Worm (Caenorhabditis elegans) whole organism, mixed stage, embryonic: ENCODE results near the gene F38B2.6.

Experiments
- M03D4.4 ChIP-seq: sonication (generic microtip); optimal IDR thresholded peaks from 2 replicates; lab custom pipeline; 2017; ENCODE audit warnings: mild to moderate bottlenecking, missing genetic modification characterization, missing compliant biosample characterization
- bed-3 ChIP-seq: fragments of 200-800 bp; sonication (Bioruptor generic); optimal IDR thresholded peaks from 3 replicates; lab custom pipeline; 2018; ENCODE audit warnings: mild to moderate bottlenecking, missing genetic modification characterization, moderate library complexity, missing compliant biosample characterization
- blmp-1 ChIP-seq: fragments of 150-350 bp; optimal IDR thresholded peaks from 2 replicates; lab custom pipeline; 2014; ENCODE audit warnings: missing biosample characterization, missing genetic modification characterization
- ceh-39 ChIP-seq: fragments of 150-350 bp; optimal IDR thresholded peaks from 2 replicates; lab custom pipeline; 2014; ENCODE audit warnings: missing biosample characterization, missing genetic modification characterization
- ceh-43 ChIP-seq: fragments of 200-800 bp; sonication (Bioruptor generic); optimal IDR thresholded peaks from 2 replicates; lab custom pipeline; 2018; ENCODE audit warnings: mild to moderate bottlenecking, missing genetic modification characterization, moderate library complexity, missing compliant biosample characterization
- ces-1 ChIP-seq: fragments of 150-350 bp; optimal IDR thresholded peaks from 2 replicates; lab custom pipeline; 2014; ENCODE audit warnings: missing biosample characterization, missing genetic modification reagents, missing genetic modification characterization
- cnd-1 ChIP-seq: fragments of 200-800 bp; sonication (Bioruptor generic); optimal IDR thresholded peaks from 2 replicates; lab custom pipeline; 2018; ENCODE audit warnings: mild to moderate bottlenecking, missing genetic modification characterization, missing compliant biosample characterization
- drap-1 ChIP-seq: fragments of 200-800 bp; sonication (Bioruptor generic); optimal IDR thresholded peaks from 3 replicates; lab custom pipeline; 2018; ENCODE audit warnings: mild to moderate bottlenecking, missing genetic modification characterization, missing compliant biosample characterization
- elt-1 ChIP-seq: sonication (generic microtip); optimal IDR thresholded peaks from 2 replicates; lab custom pipeline; 2017; ENCODE audit warnings: missing genetic modification characterization, mild to moderate bottlenecking, missing compliant biosample characterization, antibody characterized with exemption, moderate library complexity, borderline replicate concordance; ENCODE audit not compliant: insufficient read depth
- elt-3 ChIP-seq: fragments of 150-350 bp; optimal IDR thresholded peaks from 2 replicates; lab custom pipeline; 2014; ENCODE audit warnings: missing biosample characterization, missing genetic modification characterization
- ham-2 ChIP-seq: fragments of 200-800 bp; sonication (Bioruptor generic); optimal IDR thresholded peaks from 2 replicates; lab custom pipeline; 2018; ENCODE audit warnings: mild to moderate bottlenecking, missing genetic modification characterization, missing compliant biosample characterization
- hlh-1 ChIP-seq: fragments of 150-350 bp; optimal IDR thresholded peaks from 2 replicates; lab custom pipeline; 2014; ENCODE audit warnings: missing biosample characterization, missing genetic modification reagents, missing genetic modification characterization
- lin-13 ChIP-seq: fragments of 150-350 bp; optimal IDR thresholded peaks from 2 replicates; lab custom pipeline; 2014; ENCODE audit warnings: missing biosample characterization, missing genetic modification characterization
- lin-32 ChIP-seq: fragments of 200-800 bp; sonication (Bioruptor generic); optimal IDR thresholded peaks from 2 replicates; lab custom pipeline; 2018; ENCODE audit warnings: mild to moderate bottlenecking, missing genetic modification characterization, missing compliant biosample characterization
- lsy-2 ChIP-seq: fragments of 150-350 bp; optimal IDR thresholded peaks from 2 replicates; lab custom pipeline; 2014; ENCODE audit warnings: missing biosample characterization, missing genetic modification characterization
- mab-5 ChIP-seq: fragments of 150-350 bp; optimal IDR thresholded peaks from 2 replicates; lab custom pipeline; 2014; ENCODE audit warnings: missing biosample characterization, missing genetic modification characterization
- mep-1 ChIP-seq: fragments of 150-350 bp; optimal IDR thresholded peaks from 2 replicates; lab custom pipeline; 2017; ENCODE audit warnings: missing biosample characterization, missing genetic modification reagents, missing genetic modification characterization, inconsistent platforms
- mls-2 ChIP-seq: sonication (generic microtip); optimal IDR thresholded peaks from 2 replicates; lab custom pipeline; 2016; ENCODE audit warnings: mild to moderate bottlenecking, missing genetic modification characterization, moderate library complexity, missing compliant biosample characterization
- nhr-2 ChIP-seq: fragments of 150-350 bp; optimal IDR thresholded peaks from 2 replicates; lab custom pipeline; 2014; ENCODE audit warnings: missing biosample characterization, missing genetic modification characterization
- nhr-28 ChIP-seq: fragments of 150-350 bp; optimal IDR thresholded peaks from 2 replicates; lab custom pipeline; 2014; ENCODE audit warnings: missing biosample characterization, missing genetic modification characterization
- nhr-76 ChIP-seq: sonication (generic microtip); optimal IDR thresholded peaks from 2 replicates; lab custom pipeline; 2017; ENCODE audit warnings: missing biosample characterization, missing genetic modification characterization
- pha-4 ChIP-seq: fragments of 150-350 bp; optimal IDR thresholded peaks from 2 replicates; lab custom pipeline; 2018; ENCODE audit warnings: missing biosample characterization, missing genetic modification reagents, missing genetic modification characterization
- sem-2 ChIP-seq: fragments of 200-800 bp; sonication (Bioruptor generic); optimal IDR thresholded peaks from 2 replicates; lab custom pipeline; 2018; ENCODE audit warnings: mild to moderate bottlenecking, missing genetic modification characterization, missing compliant biosample characterization
- snpc-4 ChIP-seq: fragments of 150-350 bp; optimal IDR thresholded peaks from 2 replicates; lab custom pipeline; 2014; ENCODE audit warnings: missing biosample characterization, missing genetic modification characterization
- sptf-1 ChIP-seq: sonication (generic microtip); optimal IDR thresholded peaks from 2 replicates; lab custom pipeline; 2017; ENCODE audit warnings: mild to moderate bottlenecking, missing genetic modification characterization, moderate library complexity, missing compliant biosample characterization
- tbx-8 ChIP-seq: fragments of 200-800 bp; sonication (Bioruptor generic); optimal IDR thresholded peaks from 2 replicates; lab custom pipeline; 2018; ENCODE audit warnings: mild to moderate bottlenecking, missing genetic modification characterization, moderate library complexity, missing compliant biosample characterization
- unc-120 ChIP-seq: sonication (generic microtip); optimal IDR thresholded peaks from 2 replicates; lab custom pipeline; 2017; ENCODE audit warnings: missing genetic modification characterization, missing compliant biosample characterization; ENCODE audit not compliant: poor library complexity, severe bottlenecking
- unc-39 ChIP-seq: fragments of 150-350 bp; optimal IDR thresholded peaks from 2 replicates; lab custom pipeline; 2014; ENCODE audit warnings: missing biosample characterization, missing genetic modification characterization
- unc-62 ChIP-seq: fragments of 150-350 bp; optimal IDR thresholded peaks from 2 replicates; lab custom pipeline; 2014; ENCODE audit warnings: missing biosample characterization, missing genetic modification reagents, missing genetic modification characterization
- zip-8 ChIP-seq: fragments of 150-350 bp; optimal IDR thresholded peaks from 2 replicates; lab custom pipeline; 2014; ENCODE audit warnings: missing biosample characterization, missing genetic modification characterization
- ztf-11 ChIP-seq: fragments of 150-350 bp; optimal IDR thresholded peaks from 2 replicates; lab custom pipeline; 2014; ENCODE audit warnings: missing biosample characterization, missing genetic modification characterization

F38B2.6 gene

ce11 chrX:11266711-11267110, 14.3 kb downstream of the F38B2.6 start, which contains the start of gene C03A3.9:
C03A3.9 (plus strand) TSS chrX:11267011.
- TF ChIP-seq drap-1 (GFP tag; lab: Kevin White, UChicago) (no peak), snpc-4 (tag; lab: Kevin White, UChicago) (no peak), bed-3 (no peak), unc-39 (tag; lab: Kevin White, UChicago) (no peak), tbx-8 (GFP tag; lab: Kevin White, UChicago) (no peak), nhr-28 (tag; lab: Kevin White, UChicago) (no peak), ham-2 (GFP tag; lab: Kevin White, UChicago) (no peak), ceh-39 (no peak), nhr-76 (no peak), ces-1 (GFP tag; lab: Kevin White, UChicago) (no peak), mep-1 (tag; lab: Kevin White, UChicago) (no peak), mls-2 (tag; lab: Kevin White, UChicago) (no peak), cnd-1 (tag; lab: Kevin White, UChicago) (no peak), elt-3 (no peak)

DNA sequence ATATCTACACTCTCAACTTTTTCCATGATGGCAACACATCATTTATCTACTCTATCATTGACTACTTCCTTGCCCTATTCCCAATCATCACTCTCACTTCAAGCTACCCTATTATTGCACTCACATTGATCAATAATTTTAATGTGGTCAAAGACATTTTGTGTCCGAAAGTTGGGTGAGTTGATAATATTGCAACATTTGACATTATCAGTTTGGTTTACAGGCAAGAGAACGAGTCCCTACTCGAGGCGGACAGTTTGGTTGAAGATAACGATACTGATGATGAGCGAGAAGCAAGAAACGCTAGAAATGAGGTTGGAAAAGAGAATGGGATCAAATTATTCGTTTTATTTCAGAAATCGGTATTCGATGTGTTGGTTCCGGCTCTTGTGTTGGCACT, 16.3 kb downstream of the F38B2.6 start:
- TF ChIP-seq mep-1 (tag; lab: Kevin White, UChicago) (no peak), elt-1 (tag; lab: Kevin White, UChicago) (no peak), ham-2 (GFP tag; lab: Kevin White, UChicago) (no peak), snpc-4 (tag; lab: Kevin White, UChicago) (no peak), pha-4 (tag; lab: Kevin White, UChicago) (no peak), nhr-76 (no peak), sptf-1 (no peak), lsy-2 (no peak), unc-39 (tag; lab: Kevin White, UChicago) (no peak)

ce11 chrX:11262319-11263074, 18.6 kb downstream of the F38B2.6 start, which contains the start of gene C03A3.2:
C03A3.2 (plus strand) TSS chrX:11262848.
- TF ChIP-seq nhr-28 (tag; lab: Kevin White, UChicago) (no peak), drap-1 (GFP tag; lab: Kevin White, UChicago) (peak; percentile 39), mls-2 (tag; lab: Kevin White, UChicago) (peak; percentile 35), ces-1 (GFP tag; lab: Kevin White, UChicago) (peak; percentile 88), blmp-1 (tag; lab: Kevin White, UChicago) (peak; percentile 49), zip-8 (tag; lab: Kevin White, UChicago) (no peak), sptf-1 (peak; percentile 50), ceh-39 (no peak), snpc-4 (tag; lab: Kevin White, UChicago) (no peak), ceh-43 (GFP tag; lab: Kevin White, UChicago) (peak; percentile 1), lsy-2 (peak; percentile 32), sem-2 (GFP tag; lab: Kevin White, UChicago) (no peak), mep-1 (tag; lab: Kevin White, UChicago) (peak; percentile 84), M03D4.4 (tag; lab: Kevin White, UChicago) (no peak), pha-4 (tag; lab: Kevin White, UChicago) (peak; percentile 38), ztf-11 (peak; percentile 27), unc-62 (GFP tag; lab: Kevin White, UChicago) (no peak), unc-120 (tag; lab: Kevin White, UChicago) (peak; percentile 43), cnd-1 (tag; lab: Kevin White, UChicago) (peak; percentile 24)

- peak; percentile 17 for TF ChIP-seq lin-13 (tag; lab: Kevin White, UChicago)
- TF ChIP-seq unc-62 (GFP tag; lab: Kevin White, UChicago): no peak
- TF ChIP-seq hlh-1: peak; percentile 14
- no peak for TF ChIP-seq unc-39 (tag; lab: Kevin White, UChicago)
- TF ChIP-seq mab-5: no peak
- no peak for TF ChIP-seq nhr-2 (tag; lab: Kevin White, UChicago)
- TF ChIP-seq unc-120 (tag; lab: Kevin White, UChicago): peak; percentile 40
- TF ChIP-seq cnd-1 (tag; lab: Kevin White, UChicago): peak; percentile 61
- TF ChIP-seq drap-1 (GFP tag; lab: Kevin White, UChicago): peak; percentile 47
- TF ChIP-seq sptf-1: peak; percentile 35
- peak; percentile 36 for TF ChIP-seq ces-1 (GFP tag; lab: Kevin White, UChicago)
- peak; percentile 29 for TF ChIP-seq lin-32 (GFP tag; lab: Kevin White, UChicago)
- TF ChIP-seq mls-2 (tag; lab: Kevin White, UChicago): peak; percentile 51
Measured at ce11 chrX:11257071-11257470, 24.0 kb downstream of the F38B2.6 start, which contains the start of gene C03A3.1. C03A3.1 (plus strand) TSS chrX:11257361.
